Fruit fly (Drosophila melanogaster): Measurements from ENCODE around the gene lt.
A peak's percentile ranks its signal among the peaks of the same experiment; 100 is the strongest.

Gene lt

dm6 chr2L:22981584-22981983 lies 57.0 kb downstream of the lt start, which contains the start of gene cta (continued):
- TF ChIP-seq mld (GFP tag; IDR thresholded peaks at IDR 0.05; ENCODE audit: partially characterized antibody) = no peak
- no peak for TF ChIP-seq bigmax (GFP tag; optimal IDR thresholded peaks at IDR 0.05)
- TF ChIP-seq CG1024 (GFP tag; IDR thresholded peaks at IDR 0.05) = peak; percentile 99
- TF ChIP-seq run (tag; optimal IDR thresholded peaks at IDR 0.05) = no peak
- TF ChIP-seq Kr (GFP tag; optimal IDR thresholded peaks at IDR 0.05) = no peak
- no peak for TF ChIP-seq luna (GFP tag; optimal IDR thresholded peaks at IDR 0.05)
- peak; percentile 99 for TF ChIP-seq ssp (GFP tag; IDR thresholded peaks at IDR 0.05)
- no peak for TF ChIP-seq tll (GFP tag; optimal IDR thresholded peaks at IDR 0.05)
- no peak for TF ChIP-seq dati (GFP tag; IDR thresholded peaks at IDR 0.05)
- TF ChIP-seq BEAF-32 (GFP tag; optimal IDR thresholded peaks at IDR 0.05) = peak; percentile 30
- TF ChIP-seq CG17186 (GFP tag; optimal IDR thresholded peaks at IDR 0.05) = no peak
- TF ChIP-seq CG11247 (GFP tag; IDR thresholded peaks at IDR 0.05) = no peak
- no peak for TF ChIP-seq gcm2 (GFP tag; optimal IDR thresholded peaks at IDR 0.05)
- TF ChIP-seq Jarid2 (GFP tag; optimal IDR thresholded peaks at IDR 0.05) = no peak
- TF ChIP-seq Hey (tag; optimal IDR thresholded peaks at IDR 0.05) = no peak
- TF ChIP-seq hkb (optimal IDR thresholded peaks at IDR 0.05) = no peak
- no peak for TF ChIP-seq hkb (GFP tag; IDR thresholded peaks at IDR 0.05)
- TF ChIP-seq Xrp1 (GFP tag; IDR thresholded peaks at IDR 0.05) = no peak
- TF ChIP-seq Dfd (GFP tag; optimal IDR thresholded peaks at IDR 0.05) = peak in 1 of 2 experiments; percentile 74
- TF ChIP-seq kni (GFP tag; optimal IDR thresholded peaks at IDR 0.05) = no peak
- TF ChIP-seq ERR (GFP tag; optimal IDR thresholded peaks at IDR 0.05) = no peak
- no peak for TF ChIP-seq CG1529 (GFP tag; optimal IDR thresholded peaks at IDR 0.05)
- TF ChIP-seq CG17568 (GFP tag; optimal IDR thresholded peaks at IDR 0.05) = no peak
- TF ChIP-seq CG3847 (GFP tag; IDR thresholded peaks at IDR 0.05) = no peak
- no peak for TF ChIP-seq CG16863 (GFP tag; optimal IDR thresholded peaks at IDR 0.05)
- no peak for TF ChIP-seq nom (GFP tag; optimal IDR thresholded peaks at IDR 0.05)
- no peak for TF ChIP-seq gsb (GFP tag; IDR thresholded peaks at IDR 0.05)
- TF ChIP-seq Abd-B (GFP tag; optimal IDR thresholded peaks at IDR 0.05) = no peak
- TF ChIP-seq CG13123 (GFP tag; optimal IDR thresholded peaks at IDR 0.05) = no peak
- no peak for TF ChIP-seq CG14860 (GFP tag; IDR thresholded peaks at IDR 0.05; ENCODE audit: partially characterized antibody)
- TF ChIP-seq ash1 (GFP tag; optimal IDR thresholded peaks at IDR 0.05) = no peak
- no peak for TF ChIP-seq Doc3 (GFP tag; IDR thresholded peaks at IDR 0.05; ENCODE audit: partially characterized antibody)
- no peak for TF ChIP-seq bowl (GFP tag; IDR thresholded peaks at IDR 0.05)
- no peak for TF ChIP-seq Hr51 (GFP tag; optimal IDR thresholded peaks at IDR 0.05)
- no peak for TF ChIP-seq Camta (GFP tag; optimal IDR thresholded peaks at IDR 0.05)
- no peak for TF ChIP-seq sisA (GFP tag; IDR thresholded peaks at IDR 0.05)
- TF ChIP-seq CG3163 (GFP tag; optimal IDR thresholded peaks at IDR 0.05) = no peak
- TF ChIP-seq cwo (GFP tag; optimal IDR thresholded peaks at IDR 0.05) = no peak
- peak; percentile 15 for TF ChIP-seq CG8089 (GFP tag; optimal IDR thresholded peaks at IDR 0.05)
- TF ChIP-seq shn (GFP tag; optimal IDR thresholded peaks at IDR 0.05) = no peak
- TF ChIP-seq E2f2 (GFP tag; IDR thresholded peaks at IDR 0.05) = no peak
- TF ChIP-seq Bdp1 (GFP tag; optimal IDR thresholded peaks at IDR 0.05) = no peak
- no peak for TF ChIP-seq CG11093 (GFP tag; IDR thresholded peaks at IDR 0.05)
- TF ChIP-seq GATAe (GFP tag; conservative IDR thresholded peaks at IDR 0.05) = no peak
- no peak for TF ChIP-seq Dll (GFP tag; IDR thresholded peaks at IDR 0.05; ENCODE audit: partially characterized antibody)

All from whole organism, embryonic.